Fruit fly (Drosophila melanogaster) whole organism, embryonic: ENCODE data around the gene CG17362.
A peak's percentile ranks its signal among the peaks of the same experiment; 100 is the strongest.

Source experiments
- CG11695 ChIP-seq: fragments of 200-800 bp; sonication (Bioruptor generic); IDR thresholded peaks from 3 replicates; pipeline ENCODE4 v1.3.6; 2022; ENCODE audit warnings: missing biosample characterization, missing genetic modification characterization
- CG12071 ChIP-seq: fragments of 200-800 bp; sonication (Bioruptor generic); optimal IDR thresholded peaks from 3 replicates; lab custom pipeline; 2018; ENCODE audit warnings: missing biosample characterization, mild to moderate bottlenecking, missing genetic modification characterization
- CG13287 ChIP-seq: fragments of 200-800 bp; sonication (Bioruptor generic); IDR thresholded peaks from 2 replicates; pipeline ENCODE4 v1.3.6; 2022; ENCODE audit warnings: missing biosample characterization, missing genetic modification characterization; ENCODE audit not compliant: partially characterized antibody
- CG16779 ChIP-seq: fragments of 200-800 bp; sonication (Bioruptor generic); IDR thresholded peaks from 2 replicates; pipeline ENCODE4 v1.3.6; 2022; ENCODE audit warnings: missing biosample characterization, missing genetic modification characterization
- CG17385 ChIP-seq: fragments of 200-800 bp; sonication (Bioruptor generic); optimal IDR thresholded peaks from 3 replicates; lab custom pipeline; 2018; ENCODE audit warnings: missing biosample characterization, mild to moderate bottlenecking, missing genetic modification characterization
- CG17568 ChIP-seq: fragments of 200-800 bp; sonication (Bioruptor generic); optimal IDR thresholded peaks from 2 replicates; lab custom pipeline; 2018; ENCODE audit warnings: missing biosample characterization, mild to moderate bottlenecking, missing genetic modification characterization, moderate library complexity
- CG17612 ChIP-seq: fragments of 200-800 bp; sonication (Bioruptor generic); IDR thresholded peaks from 2 replicates; pipeline ENCODE4 v1.3.6; 2022; ENCODE audit warnings: missing biosample characterization, missing genetic modification characterization
- CG2120 ChIP-seq: fragments of 200-800 bp; sonication (Bioruptor generic); optimal IDR thresholded peaks from 3 replicates; lab custom pipeline; 2016; ENCODE audit warnings: missing biosample characterization, missing genetic modification characterization
- CG34376 ChIP-seq: fragments of 200-800 bp; sonication (Bioruptor generic); optimal IDR thresholded peaks from 2 replicates; lab custom pipeline; 2018; ENCODE audit warnings: missing biosample characterization, mild to moderate bottlenecking, missing genetic modification characterization
- CG3847 ChIP-seq: fragments of 200-800 bp; sonication (Bioruptor generic); IDR thresholded peaks from 2 replicates; pipeline ENCODE4 v1.3.6; 2022; ENCODE audit warnings: missing biosample characterization, missing genetic modification characterization
- CG3995 ChIP-seq: fragments of 200-800 bp; sonication (Bioruptor generic); optimal IDR thresholded peaks from 3 replicates; lab custom pipeline; 2016; ENCODE audit warnings: missing biosample characterization, missing genetic modification characterization
- CG4360 ChIP-seq: fragments of 200-800 bp; sonication (Bioruptor generic); IDR thresholded peaks from 2 replicates; pipeline ENCODE4 v1.3.6; 2022; ENCODE audit warnings: missing biosample characterization, missing genetic modification characterization
- CG4730 ChIP-seq: fragments of 200-800 bp; sonication (Bioruptor generic); IDR thresholded peaks from 2 replicates; pipeline ENCODE4 v1.3.6; 2022; ENCODE audit warnings: missing biosample characterization, missing genetic modification characterization
- CG4854 ChIP-seq: fragments of 200-800 bp; sonication (Bioruptor generic); optimal IDR thresholded peaks from 2 replicates; lab custom pipeline; 2016; ENCODE audit warnings: missing biosample characterization, missing genetic modification characterization, inconsistent platforms
- CG6813 ChIP-seq: fragments of 200-800 bp; sonication (Bioruptor generic); optimal IDR thresholded peaks from 2 replicates; lab custom pipeline; 2017; ENCODE audit warnings: missing biosample characterization, missing genetic modification characterization, mild to moderate bottlenecking, moderate library complexity, missing genetic modification reagents
- CG8290 ChIP-seq, 3 experiments: fragments of 200-800 bp; sonication (Bioruptor generic); optimal IDR thresholded peaks; 2 replicates each; lab custom pipeline; 2016 to 2019; ENCODE audit warnings: missing biosample characterization in 3 of 3, missing genetic modification characterization in 3 of 3, mild to moderate bottlenecking in 2 of 3, moderate library complexity in 1 of 3
- CG8924 ChIP-seq: fragments of 200-800 bp; optimal IDR thresholded peaks from 3 replicates; lab custom pipeline; 2019; ENCODE audit warnings: missing biosample characterization, mild to moderate bottlenecking, missing genetic modification characterization, moderate library complexity
- CG8944 ChIP-seq: fragments of 200-800 bp; sonication (Bioruptor generic); optimal IDR thresholded peaks from 3 replicates; lab custom pipeline; 2016; ENCODE audit warnings: missing biosample characterization, missing genetic modification characterization
- CG9215 ChIP-seq: fragments of 200-800 bp; sonication (Bioruptor generic); IDR thresholded peaks from 2 replicates; pipeline ENCODE4 v1.3.6; 2022; ENCODE audit warnings: missing biosample characterization, missing genetic modification characterization
- Drgx ChIP-seq: fragments of 200-800 bp; sonication (Bioruptor generic); IDR thresholded peaks from 2 replicates; pipeline ENCODE4 v1.3.6; 2022; ENCODE audit warnings: missing biosample characterization, missing genetic modification characterization
- E2f2 ChIP-seq: fragments of 200-800 bp; sonication (Bioruptor generic); IDR thresholded peaks from 2 replicates; pipeline ENCODE4 v1.3.6; 2022; ENCODE audit warnings: missing biosample characterization, missing genetic modification characterization
- Ets65A ChIP-seq: fragments of 200-800 bp; sonication (Bioruptor generic); peaks from one replicate; lab custom pipeline; 2016; ENCODE audit warnings: missing biosample characterization, missing genetic modification characterization
- HmgZ ChIP-seq: fragments of 200-800 bp; sonication (Bioruptor generic); optimal IDR thresholded peaks from 2 replicates; lab custom pipeline; 2018; ENCODE audit warnings: missing biosample characterization, mild to moderate bottlenecking, missing genetic modification characterization
- Hr39 ChIP-seq: fragments of >200 bp; optimal IDR thresholded peaks from 2 replicates; lab custom pipeline; 2017
- MTF-1 ChIP-seq: fragments of 200-800 bp; sonication (Bioruptor generic); optimal IDR thresholded peaks from 2 replicates; lab custom pipeline; 2018; ENCODE audit warnings: missing biosample characterization, mild to moderate bottlenecking, missing genetic modification characterization, borderline replicate concordance
- Max ChIP-seq: fragments of 200-800 bp; sonication (Bioruptor generic); optimal IDR thresholded peaks from 2 replicates; lab custom pipeline; 2016; ENCODE audit warnings: missing biosample characterization, mild to moderate bottlenecking, missing genetic modification characterization
- Med ChIP-seq: fragments of 200-800 bp; sonication (Bioruptor generic); peaks from one replicate; lab custom pipeline; 2016; ENCODE audit warnings: missing biosample characterization, missing genetic modification characterization, mild to moderate bottlenecking, inconsistent platforms, moderate library complexity
- NK7.1 ChIP-seq: fragments of 200-800 bp; sonication (Bioruptor generic); optimal IDR thresholded peaks from 3 replicates; lab custom pipeline; 2016; ENCODE audit warnings: missing biosample characterization, missing genetic modification characterization
- Pdp1 ChIP-seq, 2 experiments: fragments of 200-800 bp; sonication (Bioruptor generic); optimal IDR thresholded peaks; 3 replicates each; lab custom pipeline; 2016; ENCODE audit warnings: missing biosample characterization in 2 of 2, missing genetic modification characterization in 2 of 2, mild to moderate bottlenecking in 1 of 2, moderate library complexity in 1 of 2
- Rx ChIP-seq: fragments of 200-800 bp; sonication (Bioruptor generic); IDR thresholded peaks from 2 replicates; pipeline ENCODE4 v1.3.6; 2022; ENCODE audit warnings: missing biosample characterization, missing genetic modification characterization
- Sry-δ ChIP-seq: fragments of 200-800 bp; sonication (Bioruptor generic); optimal IDR thresholded peaks from 2 replicates; lab custom pipeline; 2016; ENCODE audit warnings: missing biosample characterization, missing genetic modification characterization
- bbx ChIP-seq: fragments of 200-800 bp; sonication (Bioruptor generic); IDR thresholded peaks from 2 replicates; pipeline ENCODE4 v1.3.6; 2022; ENCODE audit warnings: missing biosample characterization, missing genetic modification characterization; ENCODE audit not compliant: partially characterized antibody
- cg ChIP-seq: fragments of 200-800 bp; sonication (Bioruptor generic); optimal IDR thresholded peaks from 3 replicates; lab custom pipeline; 2019; ENCODE audit warnings: missing biosample characterization, mild to moderate bottlenecking, missing genetic modification characterization, moderate library complexity
- ci ChIP-seq: fragments of 200-800 bp; sonication (Bioruptor generic); IDR thresholded peaks from 3 replicates; pipeline ENCODE4 v1.3.6; 2022; ENCODE audit warnings: missing biosample characterization, missing genetic modification characterization
- corto ChIP-seq: fragments of 200-800 bp; sonication (Bioruptor generic); optimal IDR thresholded peaks from 2 replicates; lab custom pipeline; 2016; ENCODE audit warnings: missing biosample characterization, mild to moderate bottlenecking, missing genetic modification characterization, moderate library complexity
- ems ChIP-seq: fragments of 200-800 bp; sonication (Bioruptor generic); optimal IDR thresholded peaks from 3 replicates; lab custom pipeline; 2016; ENCODE audit warnings: missing biosample characterization, missing genetic modification characterization
- fd96Cb ChIP-seq: fragments of 200-800 bp; sonication (Bioruptor generic); optimal IDR thresholded peaks from 2 replicates; lab custom pipeline; 2018; ENCODE audit warnings: missing biosample characterization, mild to moderate bottlenecking, missing genetic modification characterization, moderate library complexity
- fu2 ChIP-seq: fragments of 200-800 bp; sonication (Bioruptor generic); optimal IDR thresholded peaks from 2 replicates; lab custom pipeline; 2016; ENCODE audit warnings: missing biosample characterization, missing genetic modification characterization
- insv ChIP-seq, 2 experiments: fragments of 200-800 bp; sonication (Bioruptor generic); optimal IDR thresholded peaks; 3 replicates each; lab custom pipeline; 2016 to 2018; ENCODE audit warnings: missing biosample characterization in 2 of 2, missing genetic modification characterization in 2 of 2
- jumu ChIP-seq: fragments of 200-800 bp; sonication (Bioruptor generic); optimal IDR thresholded peaks from 3 replicates; lab custom pipeline; 2016; ENCODE audit warnings: missing biosample characterization, missing genetic modification characterization
- nerfin-1 ChIP-seq: fragments of 200-800 bp; sonication (Bioruptor generic); optimal IDR thresholded peaks from 3 replicates; lab custom pipeline; 2019; ENCODE audit warnings: missing biosample characterization, mild to moderate bottlenecking, missing genetic modification characterization, moderate library complexity
- org-1 ChIP-seq: fragments of 200-800 bp; sonication (Bioruptor generic); optimal IDR thresholded peaks from 2 replicates; lab custom pipeline; 2017; ENCODE audit warnings: missing biosample characterization, missing genetic modification characterization
- psq ChIP-seq: fragments of 200-800 bp; sonication (Bioruptor generic); optimal IDR thresholded peaks from 2 replicates; lab custom pipeline; 2017; ENCODE audit warnings: missing biosample characterization, missing genetic modification characterization
- sr ChIP-seq: fragments of 200-800 bp; sonication (Bioruptor generic); IDR thresholded peaks from 3 replicates; pipeline ENCODE4 v1.3.6; 2022; ENCODE audit warnings: missing biosample characterization, missing genetic modification characterization
- tgo ChIP-seq: fragments of 200-800 bp; sonication (Bioruptor generic); IDR thresholded peaks from 3 replicates; pipeline ENCODE4 v1.3.6; 2022; ENCODE audit warnings: missing biosample characterization, missing genetic modification characterization
- unc-4 ChIP-seq: fragments of 200-800 bp; sonication (Bioruptor generic); IDR thresholded peaks from 2 replicates; pipeline ENCODE4 v1.3.6; 2022; ENCODE audit warnings: missing biosample characterization, missing genetic modification characterization; ENCODE audit not compliant: partially characterized antibody
- wek ChIP-seq: fragments of 200-800 bp; sonication (Bioruptor generic); optimal IDR thresholded peaks from 3 replicates; lab custom pipeline; 2018; ENCODE audit warnings: missing biosample characterization, mild to moderate bottlenecking, missing genetic modification characterization, moderate library complexity
- zfh1 ChIP-seq: fragments of 200-800 bp; sonication (Bioruptor generic); IDR thresholded peaks from 3 replicates; pipeline ENCODE4 v1.3.6; 2022; ENCODE audit warnings: missing biosample characterization, missing genetic modification characterization

Gene CG17362

dm6 chr3L:14005627-14006287, 19.3 kb downstream of the CG17362 start:
- TF ChIP-seq jumu (GFP tag; lab: Kevin White, UChicago): no peak
- peak; percentile 57 for TF ChIP-seq CG17385 (GFP tag; lab: Kevin White, UChicago)
- peak; percentile 25 for TF ChIP-seq psq (GFP tag; lab: Kevin White, UChicago)
- 0 out of 3 replicates have a peak, but pooled peaks have one; percentile 19 for TF ChIP-seq zfh1 (GFP tag; lab: Robert Waterston, UW)
- TF ChIP-seq CG17612 (GFP tag; lab: Robert Waterston, UW): no peak
- 0 out of 2 replicates have a peak, but pooled peaks have one; percentile 8 for TF ChIP-seq bbx (GFP tag; lab: Robert Waterston, UW)
- TF ChIP-seq CG4854: no peak
- TF ChIP-seq fu2 (GFP tag; lab: Kevin White, UChicago): no peak
- no peak for TF ChIP-seq CG4730 (GFP tag; lab: Robert Waterston, UW)
- peak in 1 of 2 experiments; percentile 91 for TF ChIP-seq Pdp1 (GFP tag; optimal IDR thresholded peaks at IDR 0.05; lab: Kevin White, UChicago)
- TF ChIP-seq nerfin-1 (tag; lab: Kevin White, UChicago): no peak
- no peak for TF ChIP-seq ems (GFP tag; lab: Kevin White, UChicago)
- peak in 1 of 2 experiments; percentile 0 for TF ChIP-seq insv (GFP tag; optimal IDR thresholded peaks at IDR 0.05; lab: Kevin White, UChicago)
- peak; percentile 32 for TF ChIP-seq Med
- TF ChIP-seq CG16779 (GFP tag; lab: Robert Waterston, UW): no peak
- TF ChIP-seq Max (GFP tag; lab: Kevin White, UChicago): no peak
- no peak for TF ChIP-seq HmgZ (tag; lab: Kevin White, UChicago)
- no peak for TF ChIP-seq wek (GFP tag; lab: Kevin White, UChicago)

dm6 chr3L:14006704-14007126, 20.3 kb downstream of the CG17362 start:
- no peak for TF ChIP-seq fd96Cb (tag; lab: Kevin White, UChicago)
- TF ChIP-seq CG2120 (GFP tag; lab: Kevin White, UChicago): peak; percentile 45
- no peak for TF ChIP-seq CG8290 (GFP tag; optimal IDR thresholded peaks at IDR 0.05; lab: Kevin White, UChicago)
- no peak for TF ChIP-seq CG8290 (tag; optimal IDR thresholded peaks at IDR 0.05; lab: Kevin White, UChicago)
- no peak for TF ChIP-seq Rx
- peak; percentile 53; the same call in 1 of the 2 replicates for TF ChIP-seq CG13287
- peak; percentile 95 for TF ChIP-seq CG9215
- no peak for TF ChIP-seq CG17568 (GFP tag; lab: Kevin White, UChicago)
- TF ChIP-seq unc-4 (GFP tag; lab: Robert Waterston, UW): peak; percentile 25; the same call in 1 of the 2 replicates
- TF ChIP-seq CG3995 (GFP tag; lab: Kevin White, UChicago): no peak
- peak; percentile 7 for TF ChIP-seq CG34376 (GFP tag; lab: Kevin White, UChicago)
- TF ChIP-seq CG12071 (GFP tag; lab: Kevin White, UChicago): no peak
- TF ChIP-seq sr: 0 out of 3 replicates have a peak, but pooled peaks have one; percentile 28
- no peak for TF ChIP-seq CG6813 (GFP tag; lab: Kevin White, UChicago)
- no peak for TF ChIP-seq corto (GFP tag; lab: Kevin White, UChicago)
- TF ChIP-seq CG4360: no peak
- TF ChIP-seq Hr39 (lab: Kevin White, UChicago): no peak
- peak; percentile 73 for TF ChIP-seq Sry-δ (GFP tag; lab: Kevin White, UChicago)
- TF ChIP-seq CG8944 (GFP tag; lab: Kevin White, UChicago): peak; percentile 14
- peak; percentile 39 for TF ChIP-seq Ets65A (GFP tag; lab: Kevin White, UChicago)
- no peak for TF ChIP-seq MTF-1
- 0 out of 3 replicates have a peak, but pooled peaks have one; percentile 18 for TF ChIP-seq tgo
- peak; percentile 31; the same call in 1 of the 2 replicates for TF ChIP-seq E2f2 (GFP tag; lab: Robert Waterston, UW)
- TF ChIP-seq ci (GFP tag; lab: Robert Waterston, UW): peak; percentile 51; the same call in 1 of the 3 replicates
- peak; percentile 43; the same call in 1 of the 2 replicates for TF ChIP-seq Drgx (GFP tag; lab: Robert Waterston, UW)
- TF ChIP-seq NK7.1 (GFP tag; lab: Kevin White, UChicago): no peak
- TF ChIP-seq cg (GFP tag; lab: Kevin White, UChicago): peak; percentile 61
- 0 out of 2 replicates have a peak, but pooled peaks have one; percentile 25 for TF ChIP-seq CG3847
- TF ChIP-seq CG11695 (GFP tag; lab: Robert Waterston, UW): peak; percentile 39; the same call in 1 of the 3 replicates
- TF ChIP-seq CG8924 (tag; lab: Kevin White, UChicago): peak; percentile 26
- TF ChIP-seq org-1 (GFP tag; lab: Kevin White, UChicago): no peak
